Worm (Caenorhabditis elegans): ENCODE measurements around the gene chin-1.

The chin-1 gene

ce11 chrIII:1002510-1002909 is 34.5 kb downstream of the chin-1 start, which contains the start of gene clec-150:
TSS of gene clec-150 (plus strand) at chrIII:1002707.
- TF ChIP-seq elt-2 (tag; optimal IDR thresholded peaks at IDR 0.05): peak; percentile 56
- no peak for TF ChIP-seq che-1 (tag; optimal IDR thresholded peaks at IDR 0.05)

- TF ChIP-seq ceh-24 (tag; optimal IDR thresholded peaks at IDR 0.05) (no peak), nhr-11 (tag; optimal IDR thresholded peaks at IDR 0.05) (no peak), T23F11.4 (GFP tag; optimal IDR thresholded peaks at IDR 0.05) (no peak), pha-4 (tag; optimal IDR thresholded peaks at IDR 0.05) (no peak), sox-4 (tag; optimal IDR thresholded peaks at IDR 0.05) (no peak), ceh-9 (tag; optimal IDR thresholded peaks at IDR 0.05) (no peak), fax-1 (tag; optimal IDR thresholded peaks at IDR 0.05) (no peak), tbx-7 (tag; optimal IDR thresholded peaks at IDR 0.05) (no peak), zip-5 (tag; optimal IDR thresholded peaks at IDR 0.05) (no peak), C38D4.7 (GFP tag; optimal IDR thresholded peaks at IDR 0.05) (no peak), hlh-15 (tag; optimal IDR thresholded peaks at IDR 0.05) (no peak), npax-4 (tag; optimal IDR thresholded peaks at IDR 0.05) (no peak), ttx-3 (tag; optimal IDR thresholded peaks at IDR 0.05) (no peak), fkh-10 (GFP tag; optimal IDR thresholded peaks at IDR 0.05) (no peak), ceh-19 (GFP tag; optimal IDR thresholded peaks at IDR 0.05) (no peak), ceh-31 (tag; optimal IDR thresholded peaks at IDR 0.05) (no peak), hlh-30 (tag; optimal IDR thresholded peaks at IDR 0.05; ENCODE audit: insufficient read depth) (no peak), ceh-30 (tag; optimal IDR thresholded peaks at IDR 0.05) (no peak)
Measured at ce11 chrIII:1001297-1001696, 35.7 kb downstream of the chin-1 start, which contains the start of gene R06B10.7. TSS of gene R06B10.7 (minus strand) at chrIII:1001397.

- TF ChIP-seq fkh-6 (tag; optimal IDR thresholded peaks at IDR 0.05) (no peak), ceh-48 (tag; optimal IDR thresholded peaks at IDR 0.05) (peak; percentile 17)
Measured at ce11 chrIII:998855-999254, 38.2 kb downstream of the chin-1 start.

- no peak for TF ChIP-seq hlh-8 (tag; optimal IDR thresholded peaks at IDR 0.05)
- no peak for TF ChIP-seq ceh-30 (tag; optimal IDR thresholded peaks at IDR 0.05)
- no peak for TF ChIP-seq unc-42 (tag; optimal IDR thresholded peaks at IDR 0.05)
- TF ChIP-seq unc-55 (GFP tag; optimal IDR thresholded peaks at IDR 0.05): no peak
- TF ChIP-seq hlh-6 (tag; optimal IDR thresholded peaks at IDR 0.05): no peak
- TF ChIP-seq nhr-232 (tag; optimal IDR thresholded peaks at IDR 0.05): no peak
Measured at ce11 chrIII:996564-996963, 40.4 kb downstream of the chin-1 start.

- TF ChIP-seq ama-1 (optimal IDR thresholded peaks at IDR 0.05): no peak
- TF ChIP-seq nhr-232 (tag; optimal IDR thresholded peaks at IDR 0.05): no peak
- TF ChIP-seq pha-4 (tag; optimal IDR thresholded peaks at IDR 0.05): no peak
- no peak for TF ChIP-seq sox-2 (GFP tag; IDR thresholded peaks at IDR 0.05)
- TF ChIP-seq ceh-24 (tag; optimal IDR thresholded peaks at IDR 0.05): no peak
- TF ChIP-seq hlh-13 (GFP tag; optimal IDR thresholded peaks at IDR 0.05): no peak
- TF ChIP-seq nhr-11 (tag; optimal IDR thresholded peaks at IDR 0.05): no peak
- TF ChIP-seq unc-3 (GFP tag; conservative IDR thresholded peaks at IDR 0.05): no peak
- no peak for TF ChIP-seq unc-3 (tag; optimal IDR thresholded peaks at IDR 0.05)
- TF ChIP-seq fkh-10 (GFP tag; optimal IDR thresholded peaks at IDR 0.05): no peak
- no peak for TF ChIP-seq ceh-22 (tag; optimal IDR thresholded peaks at IDR 0.05)
- no peak for TF ChIP-seq K09A11.1 (tag; optimal IDR thresholded peaks at IDR 0.05; ENCODE audit: insufficient read depth)
- TF ChIP-seq npax-4 (tag; optimal IDR thresholded peaks at IDR 0.05): no peak
- TF ChIP-seq syd-9 (tag; optimal IDR thresholded peaks at IDR 0.05): no peak
- TF ChIP-seq hlh-30 (tag; optimal IDR thresholded peaks at IDR 0.05; ENCODE audit: insufficient read depth): no peak
- no peak for TF ChIP-seq fkh-6 (tag; optimal IDR thresholded peaks at IDR 0.05)
- TF ChIP-seq tbx-2 (tag; optimal IDR thresholded peaks at IDR 0.05): no peak
Measured at ce11 chrIII:991581-991980, 45.4 kb downstream of the chin-1 start, which contains the start of gene trp-2. TSS of gene trp-2 (plus strand) at chrIII:991881.
